Fruit fly (Drosophila melanogaster): ENCODE data around the gene CG9393.
A peak's percentile ranks its signal among the peaks of the same experiment; 100 is the strongest.

Gene CG9393

dm6 chr3R:9570114-9570513 is 6.6 kb upstream of the CG9393 start, which contains the start of gene CG16790:
CG16790 (minus strand) TSS chr3R:9570214.
- TF ChIP-seq Hr96 (GFP tag; optimal IDR thresholded peaks at IDR 0.05) (no peak), CG5204 (GFP tag; optimal IDR thresholded peaks at IDR 0.05) (no peak), CG12768 (GFP tag; optimal IDR thresholded peaks at IDR 0.05) (no peak), tj (GFP tag; optimal IDR thresholded peaks at IDR 0.05) (no peak), Mnt (GFP tag; optimal IDR thresholded peaks at IDR 0.05) (no peak), pad (GFP tag; optimal IDR thresholded peaks at IDR 0.05) (no peak), kay (GFP tag; ENCODE audit: borderline replicate concordance) (no peak), bab1 (GFP tag; optimal IDR thresholded peaks at IDR 0.05) (no peak), CG11617 (GFP tag; optimal IDR thresholded peaks at IDR 0.05) (no peak), CG7101 (tag; optimal IDR thresholded peaks at IDR 0.05) (no peak), Clk (GFP tag; optimal IDR thresholded peaks at IDR 0.05) (no peak), cic (GFP tag; optimal IDR thresholded peaks at IDR 0.05) (no peak), cnc (optimal IDR thresholded peaks at IDR 0.05) (no peak)

DNA sequence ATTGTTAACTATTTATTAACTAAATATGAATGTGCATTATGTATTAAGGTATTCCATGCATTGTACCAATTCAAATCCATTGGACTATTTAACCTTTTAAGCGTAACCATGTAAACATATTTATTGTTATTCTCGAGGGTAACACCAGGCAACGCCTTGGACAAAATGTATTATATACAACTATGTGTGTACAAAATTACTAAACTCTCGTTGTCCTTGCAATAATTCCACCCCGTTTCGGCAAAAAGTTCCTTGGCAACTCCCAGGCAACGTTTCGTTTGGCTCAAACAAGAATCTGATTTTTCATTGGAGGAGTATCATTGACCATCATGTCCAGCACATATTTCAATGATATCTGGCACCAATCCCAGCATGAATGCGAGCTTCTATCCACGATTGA is 2.4 kb upstream of the CG9393 start, which contains the start of gene CG16789:
Gene CG16789 (plus strand): TSS at position 301 of the 400 bp plus-strand sequence.
- no peak for TF ChIP-seq cic (GFP tag; optimal IDR thresholded peaks at IDR 0.05)
- no peak for TF ChIP-seq ovo (GFP tag; optimal IDR thresholded peaks at IDR 0.05)
- no peak for TF ChIP-seq toe (GFP tag; optimal IDR thresholded peaks at IDR 0.05)
- no peak for TF ChIP-seq Mnt (GFP tag; optimal IDR thresholded peaks at IDR 0.05)
- no peak for TF ChIP-seq CG12768 (GFP tag; optimal IDR thresholded peaks at IDR 0.05)
- no peak for TF ChIP-seq bab1 (GFP tag; optimal IDR thresholded peaks at IDR 0.05)
- no peak for TF ChIP-seq kay (GFP tag; ENCODE audit: borderline replicate concordance)
- TF ChIP-seq CG11617 (GFP tag; optimal IDR thresholded peaks at IDR 0.05): no peak
- TF ChIP-seq Clk (GFP tag; optimal IDR thresholded peaks at IDR 0.05): no peak
- no peak for TF ChIP-seq CG33017 (tag; optimal IDR thresholded peaks at IDR 0.05)
- no peak for TF ChIP-seq tj (GFP tag; optimal IDR thresholded peaks at IDR 0.05)
- no peak for TF ChIP-seq CG1620 (GFP tag; optimal IDR thresholded peaks at IDR 0.05)
- TF ChIP-seq Crg-1 (GFP tag; optimal IDR thresholded peaks at IDR 0.05): no peak
- TF ChIP-seq CG5204 (GFP tag; optimal IDR thresholded peaks at IDR 0.05): no peak
- TF ChIP-seq CG7101 (tag; optimal IDR thresholded peaks at IDR 0.05): no peak
- TF ChIP-seq cnc (optimal IDR thresholded peaks at IDR 0.05): no peak
- no peak for TF ChIP-seq CG7045 (GFP tag; optimal IDR thresholded peaks at IDR 0.05)
- no peak for TF ChIP-seq pad (GFP tag; optimal IDR thresholded peaks at IDR 0.05)
- no peak for TF ChIP-seq Hr96 (GFP tag; optimal IDR thresholded peaks at IDR 0.05)
- TF ChIP-seq CG14711 (tag; optimal IDR thresholded peaks at IDR 0.05): no peak

dm6 chr3R:9561121-9561520 is 2.4 kb downstream of the CG9393 start:
- no peak for TF ChIP-seq ovo (GFP tag; optimal IDR thresholded peaks at IDR 0.05)
- TF ChIP-seq CG11617 (GFP tag; optimal IDR thresholded peaks at IDR 0.05): no peak
- TF ChIP-seq CG12768 (GFP tag; optimal IDR thresholded peaks at IDR 0.05): no peak
- TF ChIP-seq Crg-1 (GFP tag; optimal IDR thresholded peaks at IDR 0.05): no peak
- TF ChIP-seq Hr96 (GFP tag; optimal IDR thresholded peaks at IDR 0.05): no peak
- no peak for TF ChIP-seq CG7101 (tag; optimal IDR thresholded peaks at IDR 0.05)
- TF ChIP-seq toe (GFP tag; optimal IDR thresholded peaks at IDR 0.05): no peak
- TF ChIP-seq CG1620 (GFP tag; optimal IDR thresholded peaks at IDR 0.05): no peak
- TF ChIP-seq CG7045 (GFP tag; optimal IDR thresholded peaks at IDR 0.05): no peak
- no peak for TF ChIP-seq CG14711 (tag; optimal IDR thresholded peaks at IDR 0.05)
- TF ChIP-seq cic (GFP tag; optimal IDR thresholded peaks at IDR 0.05): no peak
- no peak for TF ChIP-seq kay (GFP tag; ENCODE audit: borderline replicate concordance)
- TF ChIP-seq pad (GFP tag; optimal IDR thresholded peaks at IDR 0.05): no peak
- TF ChIP-seq CG5204 (GFP tag; optimal IDR thresholded peaks at IDR 0.05): no peak
- TF ChIP-seq Mnt (GFP tag; optimal IDR thresholded peaks at IDR 0.05): no peak

DNA sequence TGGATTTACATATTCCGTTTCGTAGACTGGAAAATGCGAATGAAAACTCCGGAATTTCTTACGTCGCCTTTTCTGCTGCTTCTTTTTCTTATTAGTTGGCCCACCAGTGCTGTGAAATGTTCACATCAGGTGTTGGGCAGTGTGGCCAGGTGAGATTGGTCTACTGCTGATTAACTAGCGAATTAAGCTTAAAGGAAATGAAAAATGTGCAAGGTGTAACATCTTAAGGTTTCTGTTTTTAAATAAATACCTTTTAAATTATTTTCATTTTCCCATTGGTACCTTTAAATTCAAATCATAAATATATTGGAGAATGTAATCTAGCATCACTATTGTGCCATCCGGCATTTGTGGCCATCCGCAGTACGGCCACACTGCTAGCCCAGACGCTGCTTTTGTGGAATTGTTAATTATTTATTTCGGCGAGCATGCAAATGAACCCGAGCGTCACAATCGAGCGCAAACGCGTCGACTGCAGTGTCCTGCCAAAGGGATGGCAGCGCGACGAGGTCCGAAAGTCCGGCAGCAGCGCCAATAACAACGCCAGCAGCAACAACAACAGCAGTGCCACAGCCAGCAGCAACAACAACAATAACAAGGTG is 4.0 kb downstream of the CG9393 start, which contains the start of the genes AP-1mu and MBD-like:
Gene AP-1mu (minus strand): TSS at position 113 of the 602 bp plus-strand sequence.
Gene MBD-like (plus strand): TSS at position 348 of the 602 bp plus-strand sequence.
- peak; percentile 83 for TF ChIP-seq CG11617 (GFP tag; optimal IDR thresholded peaks at IDR 0.05)
- no peak for TF ChIP-seq Hr96 (GFP tag; optimal IDR thresholded peaks at IDR 0.05)
- peak; percentile 71 for TF ChIP-seq pad (GFP tag; optimal IDR thresholded peaks at IDR 0.05)
- TF ChIP-seq Mnt (GFP tag; optimal IDR thresholded peaks at IDR 0.05): peak; percentile 74
- TF ChIP-seq cic (GFP tag; optimal IDR thresholded peaks at IDR 0.05): peak; percentile 41
- TF ChIP-seq CG7045 (GFP tag; optimal IDR thresholded peaks at IDR 0.05): peak; percentile 61
- TF ChIP-seq CG7101 (tag; optimal IDR thresholded peaks at IDR 0.05): peak; percentile 78
- TF ChIP-seq CG1620 (GFP tag; optimal IDR thresholded peaks at IDR 0.05): peak; percentile 91
- no peak for TF ChIP-seq cnc (optimal IDR thresholded peaks at IDR 0.05)
- TF ChIP-seq Crg-1 (GFP tag; optimal IDR thresholded peaks at IDR 0.05): peak; percentile 86
- TF ChIP-seq CG33017 (tag; optimal IDR thresholded peaks at IDR 0.05): peak; percentile 50
- peak; percentile 74 for TF ChIP-seq CG12768 (GFP tag; optimal IDR thresholded peaks at IDR 0.05)
- peak; percentile 60 for TF ChIP-seq CG14711 (tag; optimal IDR thresholded peaks at IDR 0.05)
- no peak for TF ChIP-seq CG5204 (GFP tag; optimal IDR thresholded peaks at IDR 0.05)
- peak; percentile 58 for TF ChIP-seq tj (GFP tag; optimal IDR thresholded peaks at IDR 0.05)
- TF ChIP-seq kay (GFP tag; ENCODE audit: borderline replicate concordance): no peak
- TF ChIP-seq toe (GFP tag; optimal IDR thresholded peaks at IDR 0.05): no peak
- peak; percentile 44 for TF ChIP-seq ovo (GFP tag; optimal IDR thresholded peaks at IDR 0.05)
- peak; percentile 25 for TF ChIP-seq Clk (GFP tag; optimal IDR thresholded peaks at IDR 0.05)
- TF ChIP-seq bab1 (GFP tag; optimal IDR thresholded peaks at IDR 0.05): peak; percentile 75

DNA sequence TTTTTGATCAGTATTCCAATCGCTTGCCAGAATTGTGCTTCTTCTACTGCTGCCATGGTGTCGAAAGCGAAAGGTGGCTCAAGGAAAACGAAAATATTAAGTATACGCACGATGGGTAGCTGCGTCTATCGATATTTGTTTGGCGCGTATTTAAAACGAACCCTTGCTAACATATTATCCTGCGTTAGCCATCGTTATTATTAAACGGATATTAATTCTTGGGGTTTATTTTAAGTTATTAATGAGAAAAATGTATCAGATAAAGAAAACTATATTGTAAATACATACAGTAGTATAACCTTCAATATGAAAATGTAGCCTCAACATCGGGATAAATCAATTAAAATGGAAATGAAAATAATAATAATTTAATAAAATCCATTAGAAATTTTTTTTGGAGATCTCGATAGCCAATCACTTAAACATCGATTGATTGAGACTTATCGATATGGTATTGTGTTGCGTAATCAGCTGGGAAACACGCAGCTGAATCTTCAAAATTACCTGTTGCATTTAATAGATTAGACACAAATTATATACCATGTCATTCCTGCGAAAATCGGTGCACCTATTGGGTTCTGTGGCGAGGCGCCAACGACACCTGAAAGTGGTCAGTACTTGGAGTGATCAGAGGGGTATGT is 8.0 kb downstream of the CG9393 start, which contains the start of the genes CG9386 and BckdhA:
Gene CG9386 (minus strand): TSS at position 75 of the 641 bp plus-strand sequence.
Gene BckdhA (plus strand): TSS at position 452 of the 641 bp plus-strand sequence.
- TF ChIP-seq CG14711 (tag; optimal IDR thresholded peaks at IDR 0.05) (peak; percentile 10), Clk (GFP tag; optimal IDR thresholded peaks at IDR 0.05) (no peak), CG7045 (GFP tag; optimal IDR thresholded peaks at IDR 0.05) (peak; percentile 5), CG1620 (GFP tag; optimal IDR thresholded peaks at IDR 0.05) (peak; percentile 72), CG12768 (GFP tag; optimal IDR thresholded peaks at IDR 0.05) (no peak), kay (GFP tag; ENCODE audit: borderline replicate concordance) (no peak), tj (GFP tag; optimal IDR thresholded peaks at IDR 0.05) (peak; percentile 46), pad (GFP tag; optimal IDR thresholded peaks at IDR 0.05) (peak; percentile 42), ovo (GFP tag; optimal IDR thresholded peaks at IDR 0.05) (peak; percentile 1), Mnt (GFP tag; optimal IDR thresholded peaks at IDR 0.05) (peak; percentile 80), cnc (optimal IDR thresholded peaks at IDR 0.05) (no peak), bab1 (GFP tag; optimal IDR thresholded peaks at IDR 0.05) (peak; percentile 35), CG5204 (GFP tag; optimal IDR thresholded peaks at IDR 0.05) (no peak), cic (GFP tag; optimal IDR thresholded peaks at IDR 0.05) (peak; percentile 33), CG11617 (GFP tag; optimal IDR thresholded peaks at IDR 0.05) (peak; percentile 67), Hr96 (GFP tag; optimal IDR thresholded peaks at IDR 0.05) (no peak), CG7101 (tag; optimal IDR thresholded peaks at IDR 0.05) (peak; percentile 30), Crg-1 (GFP tag; optimal IDR thresholded peaks at IDR 0.05) (peak; percentile 41)
